Worm (Caenorhabditis elegans): ENCODE data around the gene M01H9.2.

M01H9.2 gene

ce11 chrIV:4445711-4446290 is 17.2 kb downstream of the M01H9.2 start, which contains the start of the genes wapl-1 and htz-1 (continued):
- 0 out of 2 replicates have a peak, but pooled peaks have one; percentile 66 for TF ChIP-seq ztf-28 (GFP tag; IDR thresholded peaks at IDR 0.05)
- peak; percentile 65 for TF ChIP-seq attf-6 (GFP tag; IDR thresholded peaks at IDR 0.05)
- no peak for TF ChIP-seq die-1 (tag; optimal IDR thresholded peaks at IDR 0.05)
- peak; percentile 67 for TF ChIP-seq attf-3 (GFP tag; conservative IDR thresholded peaks at IDR 0.05)
- peak; percentile 71 for TF ChIP-seq ztf-26 (tag; optimal IDR thresholded peaks at IDR 0.05)
- TF ChIP-seq repo-1 (tag; optimal IDR thresholded peaks at IDR 0.05) = peak; percentile 80
- TF ChIP-seq zim-3 (tag; optimal IDR thresholded peaks at IDR 0.05) = peak; percentile 56
- TF ChIP-seq sea-2 (GFP tag; IDR thresholded peaks at IDR 0.05) = no peak
- peak; percentile 93 for TF ChIP-seq nfyb-1 (GFP tag; IDR thresholded peaks at IDR 0.05)
- peak; percentile 93 for TF ChIP-seq lin-40 (tag; optimal IDR thresholded peaks at IDR 0.05)
- peak; percentile 93 for TF ChIP-seq B0019.2 (GFP tag; conservative IDR thresholded peaks at IDR 0.05)
- no peak for TF ChIP-seq sdz-38 (tag; optimal IDR thresholded peaks at IDR 0.05)
- TF ChIP-seq attf-5 (GFP tag; optimal IDR thresholded peaks at IDR 0.05) = peak; percentile 94
- TF ChIP-seq akir-1 (GFP tag; optimal IDR thresholded peaks at IDR 0.05) = peak; percentile 54
- TF ChIP-seq ceh-79 (tag; optimal IDR thresholded peaks at IDR 0.05) = no peak
- TF ChIP-seq mcd-1 (GFP tag; IDR thresholded peaks at IDR 0.05) = peak; percentile 93
- TF ChIP-seq lag-1 (GFP tag; IDR thresholded peaks at IDR 0.05) = no peak
- TF ChIP-seq lin-54 (GFP tag; optimal IDR thresholded peaks at IDR 0.05) = peak; percentile 95
- no peak for TF ChIP-seq nhr-27 (tag; optimal IDR thresholded peaks at IDR 0.05)
- no peak for TF ChIP-seq egl-18 (GFP tag; IDR thresholded peaks at IDR 0.05)
- peak; percentile 88 for TF ChIP-seq ZK185.1 (tag; optimal IDR thresholded peaks at IDR 0.05; ENCODE audit: poor library complexity, severe bottlenecking)
- peak; percentile 88 for TF ChIP-seq Y53G8AR.9 (GFP tag; conservative IDR thresholded peaks at IDR 0.05)
- TF ChIP-seq hmg-20 (GFP tag; IDR thresholded peaks at IDR 0.05) = peak; percentile 65
- no peak for TF ChIP-seq ztf-22 (GFP tag; optimal IDR thresholded peaks at IDR 0.05)
- peak; percentile 62 for TF ChIP-seq chd-7 (tag; optimal IDR thresholded peaks at IDR 0.05)
- peak; percentile 60; the same call in 1 of the 2 replicates for TF ChIP-seq Y56A3A.18 (GFP tag; IDR thresholded peaks at IDR 0.05)
- TF ChIP-seq snpc-3.4 (tag; optimal IDR thresholded peaks at IDR 0.05) = peak; percentile 90
- no peak for TF ChIP-seq bed-1 (GFP tag; IDR thresholded peaks at IDR 0.05)
- TF ChIP-seq pbrm-1 (GFP tag; IDR thresholded peaks at IDR 0.05) = peak; percentile 94
- peak; percentile 74 for TF ChIP-seq unc-130 (GFP tag; optimal IDR thresholded peaks at IDR 0.05)
- TF ChIP-seq tbp1 (GFP tag; optimal IDR thresholded peaks at IDR 0.05) = peak; percentile 76
- TF ChIP-seq cebp-2 (GFP tag; IDR thresholded peaks at IDR 0.05) = peak; percentile 72; the same call in 1 of the 2 replicates
- peak; percentile 85 for TF ChIP-seq C06A6.2 (GFP tag; conservative IDR thresholded peaks at IDR 0.05)
- TF ChIP-seq F23B12.7 (tag; optimal IDR thresholded peaks at IDR 0.05; ENCODE audit: insufficient read depth) = peak; percentile 58
- TF ChIP-seq xnd-1 (tag; optimal IDR thresholded peaks at IDR 0.05) = peak; percentile 73
- TF ChIP-seq ceh-27 (GFP tag; optimal IDR thresholded peaks at IDR 0.05) = peak; percentile 94
- no peak for TF ChIP-seq F10E7.11 (tag; optimal IDR thresholded peaks at IDR 0.05)
- peak; percentile 88 for TF ChIP-seq pha-4 (tag; optimal IDR thresholded peaks at IDR 0.05)
- TF ChIP-seq ets-4 (GFP tag; optimal IDR thresholded peaks at IDR 0.05) = no peak
- TF ChIP-seq Y79H2A.3 (GFP tag; conservative IDR thresholded peaks at IDR 0.05) = peak; percentile 70; the same call in 1 of the 2 replicates
- TF ChIP-seq madf-8 (GFP tag; conservative IDR thresholded peaks at IDR 0.05) = peak; percentile 84
- no peak for TF ChIP-seq fkh-3 (tag; optimal IDR thresholded peaks at IDR 0.05)
- peak; percentile 85 for TF ChIP-seq hsf-1 (GFP tag; IDR thresholded peaks at IDR 0.05)
- TF ChIP-seq dox-1 (GFP tag; IDR thresholded peaks at IDR 0.05) = peak; percentile 97
- TF ChIP-seq let-526 (GFP tag; IDR thresholded peaks at IDR 0.05) = peak; percentile 20; the same call in 1 of the 2 replicates
- TF ChIP-seq madf-10 (tag; optimal IDR thresholded peaks at IDR 0.05) = peak; percentile 65
- TF ChIP-seq F57C9.4 (tag; optimal IDR thresholded peaks at IDR 0.05) = peak; percentile 25
- TF ChIP-seq lsl-1 (GFP tag; optimal IDR thresholded peaks at IDR 0.05) = peak; percentile 96
